Worm (Caenorhabditis elegans) whole organism, L1 larva: ENCODE data around the gene bath-39.

Source experiments
- C04F5.9 ChIP-seq: sonication (generic microtip); optimal IDR thresholded peaks from 2 replicates; lab custom pipeline; 2016; ENCODE audit warnings: missing genetic modification characterization, missing compliant biosample characterization
- aha-1 ChIP-seq: fragments of 150-350 bp; optimal IDR thresholded peaks from 2 replicates; lab custom pipeline; 2014; ENCODE audit warnings: missing biosample characterization, missing genetic modification characterization
- aly-2 ChIP-seq: fragments of 150-350 bp; optimal IDR thresholded peaks from 2 replicates; lab custom pipeline; 2014; ENCODE audit warnings: missing biosample characterization, missing genetic modification characterization
- blmp-1 ChIP-seq: fragments of 150-350 bp; optimal IDR thresholded peaks from 2 replicates; lab custom pipeline; 2014; ENCODE audit warnings: missing biosample characterization, missing genetic modification characterization
- ceh-63 ChIP-seq: fragments of 200-800 bp; sonication (Bioruptor generic); optimal IDR thresholded peaks from 2 replicates; lab custom pipeline; 2018; ENCODE audit warnings: mild to moderate bottlenecking, missing genetic modification characterization, missing compliant biosample characterization
- ceh-8 ChIP-seq: fragments of 200-800 bp; sonication (Bioruptor generic); optimal IDR thresholded peaks from 2 replicates; lab custom pipeline; 2018; ENCODE audit warnings: mild to moderate bottlenecking, missing genetic modification characterization, moderate library complexity, missing compliant biosample characterization
- ceh-82 ChIP-seq, 3 experiments: fragments of 150-350 bp in 1 of 3; sonication (generic microtip) in 2 of 3; optimal IDR thresholded peaks; 2 replicates each; lab custom pipeline; 2014 to 2017; ENCODE audit warnings: missing biosample characterization in 3 of 3, missing genetic modification characterization in 3 of 3
- ceh-88 ChIP-seq: fragments of 200-800 bp; sonication (Bioruptor generic); IDR thresholded peaks from 2 replicates; pipeline ENCODE4 v1.3.6; 2022; ENCODE audit warnings: missing genetic modification characterization, missing compliant biosample characterization
- ceh-90 ChIP-seq: sonication (generic microtip); optimal IDR thresholded peaks from 2 replicates; lab custom pipeline; 2016; ENCODE audit warnings: missing genetic modification characterization, missing compliant biosample characterization
- dpl-1 ChIP-seq, 3 experiments: fragments of 150-350 bp in 2 of 3; sonication (generic microtip) in 1 of 3; optimal IDR thresholded peaks; 2 replicates each; lab custom pipeline; 2014 to 2017; ENCODE audit warnings: missing biosample characterization in 3 of 3, missing genetic modification characterization in 3 of 3, missing genetic modification reagents in 3 of 3
- dsc-1 ChIP-seq: sonication (generic microtip); optimal IDR thresholded peaks from 2 replicates; lab custom pipeline; 2016; ENCODE audit warnings: mild to moderate bottlenecking, missing genetic modification characterization, missing compliant biosample characterization
- efl-1 ChIP-seq, 4 experiments: fragments of 150-350 bp; optimal IDR thresholded peaks in 3 of 4; peaks in 1 of 4; 1 replicate in 1 of 4; 2 replicates in 3 of 4; lab custom pipeline; 2014; ENCODE audit warnings: missing biosample characterization in 2 of 4, missing genetic modification characterization in 2 of 4, missing genetic modification reagents in 2 of 4
- elt-3 ChIP-seq, 6 experiments: fragments of 150-350 bp in 1 of 6; sonication (generic microtip); optimal IDR thresholded peaks; 2 replicates each; lab custom pipeline; 2017 to 2018; ENCODE audit warnings: missing biosample characterization in 6 of 6, missing genetic modification characterization in 6 of 6, inconsistent platforms in 1 of 6
- fos-1 ChIP-seq: fragments of 150-350 bp; optimal IDR thresholded peaks from 2 replicates; lab custom pipeline; 2014; ENCODE audit warnings: missing biosample characterization, missing genetic modification characterization
- grh-1 ChIP-seq: fragments of 200-800 bp; sonication (Bioruptor generic); IDR thresholded peaks from 2 replicates; pipeline ENCODE4 v1.3.6; 2022; ENCODE audit warnings: missing genetic modification reagents, missing genetic modification characterization, missing compliant biosample characterization
- hlh-4 ChIP-seq: sonication (generic microtip); optimal IDR thresholded peaks from 2 replicates; lab custom pipeline; 2016; ENCODE audit warnings: mild to moderate bottlenecking, missing genetic modification characterization, missing compliant biosample characterization
- hpl-2 ChIP-seq: fragments of 150-350 bp; optimal IDR thresholded peaks from 2 replicates; lab custom pipeline; 2014; ENCODE audit warnings: missing biosample characterization, missing genetic modification reagents, missing genetic modification characterization
- irx-1 ChIP-seq: sonication (generic microtip); optimal IDR thresholded peaks from 2 replicates; lab custom pipeline; 2016; ENCODE audit warnings: missing genetic modification characterization, missing compliant biosample characterization
- isw-1 ChIP-seq: fragments of 200-800 bp; sonication (Bioruptor generic); IDR thresholded peaks from 2 replicates; pipeline ENCODE4 v1.3.6; 2022; ENCODE audit warnings: missing genetic modification characterization, missing compliant biosample characterization
- jun-1 ChIP-seq: fragments of 150-350 bp; optimal IDR thresholded peaks from 2 replicates; lab custom pipeline; 2014; ENCODE audit warnings: missing biosample characterization, missing genetic modification reagents, missing genetic modification characterization
- lin-35 ChIP-seq, 2 experiments: fragments of 150-350 bp; optimal IDR thresholded peaks; 2 replicates each; lab custom pipeline; 2014; ENCODE audit warnings: missing biosample characterization in 2 of 2, missing genetic modification characterization in 2 of 2, missing genetic modification reagents in 2 of 2
- lir-3 ChIP-seq: sonication (generic microtip); optimal IDR thresholded peaks from 2 replicates; lab custom pipeline; 2016; ENCODE audit warnings: mild to moderate bottlenecking, missing genetic modification characterization, moderate library complexity, missing compliant biosample characterization; ENCODE audit not compliant: poor library complexity
- lsy-2 ChIP-seq, 2 experiments: fragments of 150-350 bp; optimal IDR thresholded peaks; 2 replicates each; lab custom pipeline; 2014; ENCODE audit warnings: missing biosample characterization in 2 of 2, missing genetic modification characterization in 2 of 2
- mef-2 ChIP-seq: fragments of 150-350 bp; optimal IDR thresholded peaks from 2 replicates; lab custom pipeline; 2014; ENCODE audit warnings: missing biosample characterization, missing genetic modification characterization
- nhr-20 ChIP-seq: sonication (generic microtip); optimal IDR thresholded peaks from 2 replicates; lab custom pipeline; 2016; ENCODE audit warnings: mild to moderate bottlenecking, missing genetic modification characterization, missing compliant biosample characterization
- nhr-71 ChIP-seq: sonication (generic microtip); optimal IDR thresholded peaks from 2 replicates; lab custom pipeline; 2016; ENCODE audit warnings: mild to moderate bottlenecking, missing genetic modification characterization, moderate library complexity, missing compliant biosample characterization
- pag-3 ChIP-seq: sonication (generic microtip); optimal IDR thresholded peaks from 2 replicates; lab custom pipeline; 2017; ENCODE audit warnings: missing genetic modification characterization, mild to moderate bottlenecking, missing compliant biosample characterization, antibody characterized with exemption, borderline replicate concordance; ENCODE audit not compliant: insufficient read depth
- pqm-1 ChIP-seq: sonication (generic microtip); optimal IDR thresholded peaks from 3 replicates; lab custom pipeline; 2017; ENCODE audit warnings: missing biosample characterization, missing genetic modification characterization
- rnt-1 ChIP-seq: sonication (generic microtip); optimal IDR thresholded peaks from 2 replicates; lab custom pipeline; 2016; ENCODE audit warnings: mild to moderate bottlenecking, missing genetic modification characterization, moderate library complexity, missing compliant biosample characterization
- unc-30 ChIP-seq: sonication (generic microtip); optimal IDR thresholded peaks from 2 replicates; lab custom pipeline; 2017; ENCODE audit warnings: missing biosample characterization, missing genetic modification characterization
- unc-86 ChIP-seq: sonication (generic microtip); optimal IDR thresholded peaks from 2 replicates; lab custom pipeline; 2016; ENCODE audit warnings: missing genetic modification characterization, missing compliant biosample characterization
- unc-98 ChIP-seq: fragments of 200-800 bp; sonication (Bioruptor generic); IDR thresholded peaks from 2 replicates; pipeline ENCODE4 v1.3.6; 2022; ENCODE audit warnings: missing genetic modification characterization, missing compliant biosample characterization

The bath-39 gene

DNA sequence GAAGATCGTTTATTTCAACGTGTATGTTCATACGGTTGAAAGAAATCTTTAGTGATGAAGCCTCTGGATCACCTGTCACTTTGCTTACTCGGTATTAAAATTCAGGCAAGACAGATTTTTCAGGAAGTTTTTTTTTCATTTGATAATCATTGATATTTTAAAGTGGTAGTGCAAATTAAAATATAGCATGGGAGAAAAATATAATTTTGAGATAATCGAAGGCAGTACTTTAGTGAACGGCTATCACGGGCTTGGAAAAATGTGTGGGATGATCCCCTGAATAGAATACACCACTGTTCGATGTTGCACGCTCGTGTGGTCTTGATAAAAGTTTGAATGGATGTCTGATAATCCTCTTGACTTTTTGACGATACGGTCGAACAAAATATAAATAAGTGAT, 31.9 kb upstream of the bath-39 start:
- TF ChIP-seq nhr-71 (tag; lab: Kevin White, UChicago) = no peak
- peak; percentile 52 for TF ChIP-seq hlh-4 (tag; lab: Kevin White, UChicago)

DNA sequence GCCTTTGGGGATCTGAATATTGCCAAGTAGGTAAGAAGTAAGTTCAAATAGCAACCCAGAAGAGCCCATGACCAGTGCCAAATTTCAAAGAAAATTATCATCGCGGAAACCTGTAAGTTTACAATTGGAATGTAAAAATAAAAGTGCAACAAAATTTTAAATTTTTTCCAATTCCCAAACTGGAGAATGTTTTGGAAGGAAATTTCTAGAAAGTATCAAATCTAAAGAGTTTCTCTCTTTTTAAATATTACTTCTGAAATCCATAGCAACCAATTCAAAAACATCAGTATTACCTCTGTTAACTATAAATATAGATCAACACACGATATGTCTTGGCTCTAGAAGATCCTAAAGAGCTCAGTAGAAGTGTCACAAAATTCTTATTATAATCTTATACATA, 30.6 kb upstream of the bath-39 start, which contains the start of gene srd-19:
Gene srd-19, minus strand, starts transcription at position 101 of the 400 bp plus-strand sequence.
- no peak for TF ChIP-seq hpl-2 (GFP tag; lab: Kevin White, UChicago)
- no peak for TF ChIP-seq ceh-63 (GFP tag; lab: Kevin White, UChicago)
- no peak for TF ChIP-seq ceh-82 (tag; optimal IDR thresholded peaks at IDR 0.05; lab: Kevin White, UChicago)
- no peak for TF ChIP-seq unc-86 (tag; lab: Kevin White, UChicago)
- no peak for TF ChIP-seq elt-3 (tag; optimal IDR thresholded peaks at IDR 0.05; lab: Kevin White, UChicago)
- no peak for TF ChIP-seq lin-35 (GFP tag; optimal IDR thresholded peaks at IDR 0.05; lab: Kevin White, UChicago)
- no peak for TF ChIP-seq aly-2
- no peak for TF ChIP-seq pag-3 (tag; lab: Kevin White, UChicago)
- no peak for TF ChIP-seq aha-1
- TF ChIP-seq C04F5.9 = no peak
- TF ChIP-seq dsc-1 (tag; lab: Kevin White, UChicago) = no peak
- TF ChIP-seq rnt-1 (tag; lab: Kevin White, UChicago) = no peak

DNA sequence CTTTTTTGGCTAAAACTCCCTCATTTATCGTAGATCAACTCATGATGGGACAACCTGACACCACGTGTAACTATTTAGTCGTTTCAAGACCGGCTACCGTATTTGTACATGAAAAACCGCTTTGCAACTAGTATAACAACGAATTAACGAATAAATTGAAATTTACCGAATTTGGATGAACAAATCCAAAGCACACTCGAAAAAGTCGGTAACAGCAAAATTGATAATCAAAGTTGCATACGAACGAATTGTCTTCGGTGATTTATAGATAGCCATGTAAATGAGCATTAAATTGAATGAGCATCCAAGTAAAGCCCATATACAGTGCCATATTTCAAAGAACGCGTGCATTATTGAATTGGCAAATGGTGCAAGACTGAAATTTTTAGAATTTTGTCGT, 26.9 kb upstream of the bath-39 start, which contains the start of gene srd-17:
Gene srd-17, minus strand, starts transcription at position 351 of the 400 bp plus-strand sequence.
- no peak for TF ChIP-seq fos-1
- no peak for TF ChIP-seq nhr-20
- no peak for TF ChIP-seq nhr-71 (tag; lab: Kevin White, UChicago)
- TF ChIP-seq irx-1 = no peak
- no peak for TF ChIP-seq unc-98
- TF ChIP-seq efl-1 (optimal IDR thresholded peaks at IDR 0.05; lab: Kevin White, UChicago) = no peak
- no peak for TF ChIP-seq efl-1 (GFP tag; optimal IDR thresholded peaks at IDR 0.05 in 1 of 2; lab: Kevin White, UChicago)
- TF ChIP-seq lir-3 (tag; lab: Kevin White, UChicago) = no peak
- no peak for TF ChIP-seq ceh-82 (tag; optimal IDR thresholded peaks at IDR 0.05; lab: Kevin White, UChicago)
- no peak for TF ChIP-seq blmp-1 (tag; lab: Kevin White, UChicago)
- TF ChIP-seq lsy-2 (tag; optimal IDR thresholded peaks at IDR 0.05; lab: Kevin White, UChicago) = no peak
- TF ChIP-seq isw-1 (GFP tag; lab: Robert Waterston, UW) = no peak
- no peak for TF ChIP-seq grh-1
- TF ChIP-seq jun-1 (tag; lab: Kevin White, UChicago) = no peak
- no peak for TF ChIP-seq elt-3 (tag; optimal IDR thresholded peaks at IDR 0.05; lab: Kevin White, UChicago)
- no peak for TF ChIP-seq ceh-88 (GFP tag; lab: Robert Waterston, UW)
- no peak for TF ChIP-seq unc-30
- no peak for TF ChIP-seq ceh-90

DNA sequence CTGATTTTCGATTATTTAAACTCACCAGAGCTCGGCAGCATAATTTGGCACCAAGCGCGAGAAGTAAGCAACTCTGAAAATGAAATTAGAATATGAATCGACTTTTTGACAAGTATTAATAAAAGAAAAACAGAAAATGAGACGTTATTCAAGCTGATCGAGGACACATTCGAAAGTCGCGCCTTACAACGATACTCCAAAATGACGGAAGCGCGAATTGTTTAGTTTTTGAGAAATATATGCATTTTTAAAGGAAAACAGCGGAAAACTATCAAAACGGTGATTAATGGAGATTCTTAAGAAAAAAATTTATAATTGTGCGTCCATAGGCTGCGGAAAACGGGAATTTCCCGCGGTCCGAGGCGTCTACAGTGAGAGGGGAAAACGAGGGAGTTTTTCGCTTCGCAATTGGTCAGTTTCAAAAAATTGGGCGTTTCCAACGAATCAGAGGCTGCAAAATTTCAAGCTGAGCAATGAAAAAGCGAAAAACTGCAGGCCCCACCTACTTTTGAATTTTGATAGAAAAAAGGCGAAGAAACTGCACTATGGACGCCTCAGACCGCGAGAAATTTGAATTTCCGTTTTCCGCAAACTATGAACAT, 21.7 kb upstream of the bath-39 start, which contains the start of gene mes-4:
Gene mes-4, minus strand, starts transcription at position 73 of the 602 bp plus-strand sequence.
- TF ChIP-seq blmp-1 (tag; lab: Kevin White, UChicago) (peak; percentile 4), ceh-8 (GFP tag; lab: Kevin White, UChicago) (no peak), efl-1 (optimal IDR thresholded peaks at IDR 0.05; lab: Kevin White, UChicago) (peak in 1 of 2 experiments; percentile 78), efl-1 (GFP tag; optimal IDR thresholded peaks at IDR 0.05 in 1 of 2; lab: Kevin White, UChicago) (peak; percentile 83 to 98), dpl-1 (GFP tag; optimal IDR thresholded peaks at IDR 0.05; lab: Kevin White, UChicago) (peak; percentile 62 to 86 (median 81)), pqm-1 (tag; lab: Kevin White, UChicago) (no peak), lin-35 (GFP tag; optimal IDR thresholded peaks at IDR 0.05; lab: Kevin White, UChicago) (peak; percentile 51 to 87)

DNA sequence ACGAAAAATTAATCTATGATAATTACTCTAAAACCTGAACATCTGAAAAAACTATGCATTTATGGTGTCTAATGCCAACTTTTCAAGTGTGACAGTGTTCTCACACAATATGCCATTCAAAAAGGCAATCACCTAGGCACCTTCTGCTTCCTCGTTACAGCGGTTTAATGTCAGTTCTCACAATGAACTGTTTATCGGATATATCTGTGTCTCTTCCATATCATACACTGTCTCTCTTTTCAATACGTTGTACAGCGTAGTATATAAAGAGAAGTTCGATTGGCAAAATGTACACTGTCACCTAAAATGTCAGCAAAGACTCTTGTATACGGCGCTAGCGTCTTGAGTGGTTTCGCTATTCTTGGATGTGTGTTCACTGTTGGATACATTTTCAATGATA, 17.6 kb upstream of the bath-39 start, which contains the start of gene col-162:
Gene col-162, plus strand, starts transcription at position 301 of the 400 bp plus-strand sequence.
- no peak for TF ChIP-seq dsc-1 (tag; lab: Kevin White, UChicago)
- TF ChIP-seq ceh-82 (tag; optimal IDR thresholded peaks at IDR 0.05; lab: Kevin White, UChicago) = no peak
- TF ChIP-seq fos-1 = no peak
- no peak for TF ChIP-seq mef-2 (tag; lab: Kevin White, UChicago)
- no peak for TF ChIP-seq ceh-88 (GFP tag; lab: Robert Waterston, UW)
- TF ChIP-seq, all 84 proteins: peak for 0
